Worm (Caenorhabditis elegans): ENCODE measurements around the gene algn-6.

DNA sequence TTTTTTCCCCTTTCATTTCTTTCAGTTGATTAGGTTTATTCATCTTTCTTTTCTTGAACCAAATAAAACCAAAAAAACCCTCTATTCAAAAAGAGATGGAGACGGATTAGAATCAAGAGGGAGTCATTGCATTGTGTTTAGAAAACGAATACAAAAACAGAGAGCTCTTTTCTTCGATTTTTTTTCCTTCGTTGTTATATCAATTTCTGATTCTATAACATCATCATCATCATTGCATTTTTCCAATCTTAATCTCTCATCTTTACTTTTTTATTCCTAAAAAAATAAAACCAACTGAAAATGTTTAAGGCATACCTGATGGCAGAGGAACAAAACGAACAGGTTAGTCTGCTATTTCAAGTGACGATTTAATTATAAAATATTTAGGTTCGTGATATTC lies 19.2 kb downstream of the algn-6 start, which contains the start of gene T05H10.8:
- no peak for TF ChIP-seq nhr-28 (tag; optimal IDR thresholded peaks at IDR 0.05)
- no peak for TF ChIP-seq lsy-12 (tag; optimal IDR thresholded peaks at IDR 0.05)
- no peak for TF ChIP-seq ztf-11 (tag; optimal IDR thresholded peaks at IDR 0.05)
- no peak for TF ChIP-seq skn-1 (tag; optimal IDR thresholded peaks at IDR 0.05)
- TF ChIP-seq lin-15B (tag; optimal IDR thresholded peaks at IDR 0.05): no peak
- TF ChIP-seq nfya-1 (tag; optimal IDR thresholded peaks at IDR 0.05; ENCODE audit: insufficient read depth): no peak
- no peak for TF ChIP-seq nhr-77 (tag; optimal IDR thresholded peaks at IDR 0.05)
- no peak for TF ChIP-seq jun-1 (tag; optimal IDR thresholded peaks at IDR 0.05)
- TF ChIP-seq pha-4 (tag; optimal IDR thresholded peaks at IDR 0.05): no peak
- no peak for TF ChIP-seq zag-1 (tag; optimal IDR thresholded peaks at IDR 0.05)

All from whole organism, L3 larva.